Fruit fly (Drosophila melanogaster) whole organism, adult: ENCODE data around the gene mRpS10.

Experiments used
- CG1620 ChIP-seq: fragments of 200-800 bp; sonication (Bioruptor generic); optimal IDR thresholded peaks from 2 replicates; lab custom pipeline; 2016; ENCODE audit warnings: missing biosample characterization, missing genetic modification characterization
- CG33017 ChIP-seq: fragments of 200-800 bp; sonication (Bioruptor generic); optimal IDR thresholded peaks from 2 replicates; lab custom pipeline; 2018; ENCODE audit warnings: missing biosample characterization, mild to moderate bottlenecking, missing genetic modification characterization, moderate library complexity
- CG7101 ChIP-seq: fragments of 200-800 bp; sonication (Bioruptor generic); optimal IDR thresholded peaks from 2 replicates; lab custom pipeline; 2018; ENCODE audit warnings: missing biosample characterization, mild to moderate bottlenecking, missing genetic modification characterization, moderate library complexity
- Crg-1 ChIP-seq: fragments of 200-800 bp; sonication (Bioruptor generic); optimal IDR thresholded peaks from 2 replicates; lab custom pipeline; 2016; ENCODE audit warnings: missing biosample characterization, missing genetic modification characterization
- cic ChIP-seq: fragments of 200-800 bp; sonication (Bioruptor generic); optimal IDR thresholded peaks from 2 replicates; lab custom pipeline; 2017; ENCODE audit warnings: missing biosample characterization, mild to moderate bottlenecking, missing genetic modification characterization, moderate library complexity
- kay ChIP-seq: fragments of 200-800 bp; sonication (Bioruptor generic); peaks from one replicate; lab custom pipeline; 2016; ENCODE audit warnings: missing biosample characterization, missing genetic modification characterization, borderline replicate concordance

DNA sequence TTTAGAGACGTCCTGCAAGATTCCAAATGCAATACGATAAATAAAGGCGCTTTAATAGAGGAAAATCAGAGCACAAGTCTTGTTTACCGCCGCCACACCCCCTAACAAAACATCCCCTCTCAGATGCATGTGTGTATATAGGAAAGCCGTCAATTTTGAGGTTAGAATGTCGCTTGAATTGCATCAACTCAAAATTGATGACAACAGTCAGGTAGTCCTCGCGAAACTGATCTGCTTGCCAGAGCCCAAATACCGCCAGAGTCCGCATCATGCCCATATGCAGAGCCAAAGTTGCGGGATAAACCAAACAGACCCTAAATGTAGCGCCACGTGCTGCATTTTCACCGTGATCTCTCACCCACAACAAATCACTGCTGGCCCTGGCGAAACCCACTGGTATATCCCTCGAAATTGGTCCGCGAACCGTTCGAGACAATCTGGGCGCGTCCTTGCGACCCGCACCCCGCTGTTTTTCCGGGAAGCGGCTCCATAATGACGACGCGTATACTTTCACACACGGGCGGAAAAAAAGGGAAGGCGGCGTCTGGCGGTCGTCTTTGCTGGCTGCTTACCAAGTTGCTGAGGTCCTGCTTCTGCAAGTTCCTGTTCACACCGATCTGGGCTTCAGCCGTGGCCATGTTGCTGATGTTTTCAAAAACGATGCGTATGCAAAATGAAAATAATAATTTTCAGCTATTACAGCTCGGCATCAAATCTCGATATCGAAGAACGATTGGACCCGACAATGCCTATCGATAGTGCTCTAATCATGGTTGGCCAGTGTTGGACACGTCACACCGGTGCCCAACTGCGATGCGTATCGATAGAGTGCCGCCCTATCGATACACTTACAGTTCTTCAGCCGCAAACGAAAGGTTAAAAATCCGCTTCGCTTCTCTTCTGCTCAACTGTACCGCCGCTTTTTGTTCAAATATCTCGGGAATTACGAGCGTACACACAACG, 33.5 kb downstream of the mRpS10 start, which contains the start of the genes eIF2gamma and Set:
- no peak for TF ChIP-seq kay
- TF ChIP-seq CG7101 (tag; lab: Kevin White, UChicago) = peak; percentile 61
- TF ChIP-seq CG33017 (tag; lab: Kevin White, UChicago) = peak; percentile 29
- no peak for TF ChIP-seq cic (GFP tag; lab: Kevin White, UChicago)
- peak; percentile 30 for TF ChIP-seq Crg-1 (GFP tag; lab: Kevin White, UChicago)
- peak; percentile 68 for TF ChIP-seq CG1620 (GFP tag; lab: Kevin White, UChicago)
